Fruit fly (Drosophila melanogaster): Measurements from ENCODE around the gene Rca1.

Rca1 gene

DNA sequence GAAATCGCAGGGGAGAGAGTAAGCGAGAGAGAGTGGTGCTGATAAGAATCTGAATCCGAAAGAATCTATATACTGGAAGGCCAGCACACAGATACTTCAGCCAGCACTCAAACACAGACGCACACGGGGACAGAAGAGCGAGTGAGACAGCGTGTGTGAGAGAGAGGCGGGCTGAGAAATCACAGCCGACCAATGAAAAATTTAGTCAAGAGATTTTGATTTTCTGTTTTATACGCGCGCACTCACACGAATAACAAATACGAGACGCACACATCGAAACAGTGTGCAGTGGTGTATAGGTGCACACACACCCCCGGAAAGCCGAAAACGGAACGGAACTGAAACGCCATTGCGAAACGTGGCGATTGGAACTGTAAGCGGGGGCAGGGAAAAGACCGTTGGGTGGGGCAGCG is 18.4 kb upstream of the Rca1 start (continued):
- TF ChIP-seq CG8924 (tag; optimal IDR thresholded peaks at IDR 0.05) (peak; percentile 20), schlank (tag; optimal IDR thresholded peaks at IDR 0.05) (no peak), pan (optimal IDR thresholded peaks at IDR 0.05) (no peak), pan (GFP tag; optimal IDR thresholded peaks at IDR 0.05 in 1 of 2, IDR thresholded peaks at IDR 0.05 in 1 of 2) (no peak), bowl (GFP tag; IDR thresholded peaks at IDR 0.05) (no peak), CG18262 (tag; optimal IDR thresholded peaks at IDR 0.05) (no peak), Lpt (GFP tag; optimal IDR thresholded peaks at IDR 0.05) (no peak), lov (optimal IDR thresholded peaks at IDR 0.05) (no peak), lov (GFP tag; IDR thresholded peaks at IDR 0.05) (0 out of 3 replicates have a peak, but pooled peaks have one; percentile 71), Nf-YC (tag; optimal IDR thresholded peaks at IDR 0.05) (peak; percentile 99), CG4328 (GFP tag; optimal IDR thresholded peaks at IDR 0.05) (peak; percentile 7), hb (GFP tag; IDR thresholded peaks at IDR 0.05; ENCODE audit: partially characterized antibody) (no peak), gcm (GFP tag; optimal IDR thresholded peaks at IDR 0.05) (peak; percentile 34), chm (GFP tag; IDR thresholded peaks at IDR 0.05) (0 out of 2 replicates have a peak, but pooled peaks have one; percentile 35), CG11504 (tag; optimal IDR thresholded peaks at IDR 0.05) (no peak), Deaf1 (tag; optimal IDR thresholded peaks at IDR 0.05) (peak; percentile 80), so (GFP tag; IDR thresholded peaks at IDR 0.05) (peak; percentile 64; the same call in 2 of the 3 replicates), Nf-YB (GFP tag; optimal IDR thresholded peaks at IDR 0.05) (peak; percentile 99), CG9215 (GFP tag; IDR thresholded peaks at IDR 0.05) (no peak), CG11456 (GFP tag; IDR thresholded peaks at IDR 0.05) (no peak), al (GFP tag; IDR thresholded peaks at IDR 0.05) (no peak), CG8944 (GFP tag; optimal IDR thresholded peaks at IDR 0.05) (no peak), CG10321 (GFP tag; IDR thresholded peaks at IDR 0.05) (peak; percentile 88), Ada2b (GFP tag; IDR thresholded peaks at IDR 0.05) (no peak), crol (GFP tag; IDR thresholded peaks at IDR 0.05) (peak; percentile 58), crc (GFP tag; optimal IDR thresholded peaks at IDR 0.05) (no peak), zfh2 (GFP tag; optimal IDR thresholded peaks at IDR 0.05) (no peak), Bgb (GFP tag; IDR thresholded peaks at IDR 0.05; ENCODE audit: partially characterized antibody) (no peak), Hr51 (GFP tag; optimal IDR thresholded peaks at IDR 0.05) (no peak), ERR (GFP tag; optimal IDR thresholded peaks at IDR 0.05) (no peak), CG42726 (GFP tag; IDR thresholded peaks at IDR 0.05; ENCODE audit: partially characterized antibody) (no peak), tio (GFP tag; optimal IDR thresholded peaks at IDR 0.05) (no peak), CG30403 (GFP tag; optimal IDR thresholded peaks at IDR 0.05) (no peak), sr (GFP tag; IDR thresholded peaks at IDR 0.05) (peak; percentile 73), D (optimal IDR thresholded peaks at IDR 0.05) (no peak), D (GFP tag; optimal IDR thresholded peaks at IDR 0.05) (no peak), sens-2 (GFP tag; IDR thresholded peaks at IDR 0.05) (peak; percentile 99), Atf3 (GFP tag; optimal IDR thresholded peaks at IDR 0.05) (no peak), sna (GFP tag; IDR thresholded peaks at IDR 0.05; ENCODE audit: partially characterized antibody) (peak; percentile 38; the same call in 1 of the 2 replicates), Mrtf (GFP tag; IDR thresholded peaks at IDR 0.05) (no peak), rib (GFP tag; IDR thresholded peaks at IDR 0.05) (0 out of 2 replicates have a peak, but pooled peaks have one; percentile 37), Nf-YA (GFP tag; IDR thresholded peaks at IDR 0.05) (peak; percentile 96), kay (GFP tag; optimal IDR thresholded peaks at IDR 0.05) (no peak)

dm6 chr2L:6836114-6836513 is 16.0 kb upstream of the Rca1 start:
- TF ChIP-seq HLHmδ (GFP tag; optimal IDR thresholded peaks at IDR 0.05): no peak
- no peak for TF ChIP-seq Kr (GFP tag; optimal IDR thresholded peaks at IDR 0.05)
- no peak for TF ChIP-seq run (tag; optimal IDR thresholded peaks at IDR 0.05)
- peak; percentile 73 for TF ChIP-seq Nf-YB (GFP tag; optimal IDR thresholded peaks at IDR 0.05)
- TF ChIP-seq salm (tag; optimal IDR thresholded peaks at IDR 0.05): no peak
- TF ChIP-seq Nf-YC (tag; optimal IDR thresholded peaks at IDR 0.05): peak; percentile 63
- no peak for TF ChIP-seq ind (GFP tag; optimal IDR thresholded peaks at IDR 0.05)
- no peak for TF ChIP-seq Trl (optimal IDR thresholded peaks at IDR 0.05)
- no peak for TF ChIP-seq Trl (GFP tag; optimal IDR thresholded peaks at IDR 0.05)
- peak; percentile 8 for TF ChIP-seq CG13894 (tag; optimal IDR thresholded peaks at IDR 0.05)
- TF ChIP-seq CG2678 (tag; optimal IDR thresholded peaks at IDR 0.05): no peak
- peak; percentile 48 for TF ChIP-seq pfk (GFP tag; optimal IDR thresholded peaks at IDR 0.05)
- TF ChIP-seq CG5953 (GFP tag; IDR thresholded peaks at IDR 0.05): no peak
- TF ChIP-seq Sox102F (GFP tag; optimal IDR thresholded peaks at IDR 0.05): no peak

Data from whole organism, embryonic.